Worm (Caenorhabditis elegans) whole organism, L4 larva: Measurements from ENCODE around the gene npr-7.

Source experiments
- aly-2 ChIP-seq: sonication (generic microtip); optimal IDR thresholded peaks from 2 replicates; lab custom pipeline; 2018; ENCODE audit warnings: missing biosample characterization, missing genetic modification characterization
- fos-1 ChIP-seq: fragments of 150-350 bp; optimal IDR thresholded peaks from 2 replicates; lab custom pipeline; 2014; ENCODE audit warnings: missing biosample characterization, missing genetic modification characterization
- lim-7 ChIP-seq: fragments of 200-800 bp; sonication (Bioruptor generic); IDR thresholded peaks from 2 replicates; pipeline ENCODE4 v1.3.6; 2022; ENCODE audit warnings: missing genetic modification characterization, missing compliant biosample characterization
- lin-13 ChIP-seq: fragments of 150-350 bp; optimal IDR thresholded peaks from 2 replicates; lab custom pipeline; 2014; ENCODE audit warnings: missing biosample characterization, missing genetic modification reagents, missing genetic modification characterization
- mdl-1 ChIP-seq, 2 experiments: fragments of 150-350 bp in 1 of 2; sonication (generic microtip) in 1 of 2; optimal IDR thresholded peaks; 2 replicates each; lab custom pipeline; 2014 to 2017; ENCODE audit warnings: missing biosample characterization in 2 of 2, missing genetic modification characterization in 2 of 2
- nhr-11 ChIP-seq: fragments of 150-350 bp; optimal IDR thresholded peaks from 2 replicates; lab custom pipeline; 2014; ENCODE audit warnings: missing biosample characterization, missing genetic modification characterization
- nhr-25 ChIP-seq: sonication (generic microtip); optimal IDR thresholded peaks from 2 replicates; lab custom pipeline; 2017; ENCODE audit warnings: missing genetic modification characterization, mild to moderate bottlenecking, missing compliant biosample characterization, antibody characterized with exemption, moderate library complexity, borderline replicate concordance; ENCODE audit not compliant: insufficient read depth
- nhr-76 ChIP-seq: fragments of 150-350 bp; optimal IDR thresholded peaks from 2 replicates; lab custom pipeline; 2014; ENCODE audit warnings: missing biosample characterization, missing genetic modification characterization
- pha-4 ChIP-seq, 2 experiments: fragments of 150-350 bp in 1 of 2; fragments of 200-800 bp in 1 of 2; sonication (Bioruptor generic) in 1 of 2; IDR thresholded peaks in 1 of 2; optimal IDR thresholded peaks in 1 of 2; 2 replicates each; pipeline versions ENCODE4 v1.3.6 to Lab custom; 2014 to 2022; ENCODE audit warnings: missing genetic modification characterization in 2 of 2, missing genetic modification reagents in 2 of 2, missing biosample characterization in 1 of 2, missing compliant biosample characterization in 1 of 2

DNA sequence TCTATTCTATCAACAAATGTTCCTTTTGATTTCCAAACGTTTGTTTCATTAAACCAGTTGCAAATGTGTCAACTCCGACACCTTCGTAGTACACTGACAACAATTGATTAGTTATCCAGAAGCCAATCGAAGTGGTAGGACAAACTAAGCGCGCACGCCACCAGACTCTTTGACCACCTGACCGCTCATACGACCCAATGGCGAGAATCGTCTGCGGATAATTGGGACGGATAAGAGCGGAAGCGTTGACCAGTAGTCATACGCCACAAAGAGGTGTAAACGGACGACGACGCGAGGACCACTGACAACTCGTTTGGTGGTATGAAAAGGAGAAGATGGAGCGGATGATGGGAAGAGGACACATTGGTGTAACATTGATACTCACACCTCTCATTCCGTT is 18.6 kb downstream of the npr-7 start:
- no peak for TF ChIP-seq pha-4 (GFP tag; IDR thresholded peaks at IDR 0.05; lab: Robert Waterston, UW)
- no peak for TF ChIP-seq pha-4 (tag; optimal IDR thresholded peaks at IDR 0.05; lab: Kevin White, UChicago)
- no peak for TF ChIP-seq aly-2 (tag; lab: Kevin White, UChicago)
- TF ChIP-seq nhr-25 (tag; lab: Kevin White, UChicago): no peak
- no peak for TF ChIP-seq lim-7 (GFP tag; lab: Robert Waterston, UW)
- TF ChIP-seq fos-1 (tag; lab: Kevin White, UChicago): no peak
- no peak for TF ChIP-seq nhr-76
- no peak for TF ChIP-seq mdl-1 (tag; optimal IDR thresholded peaks at IDR 0.05; lab: Kevin White, UChicago)
- no peak for TF ChIP-seq nhr-11 (tag; lab: Kevin White, UChicago)
- no peak for TF ChIP-seq lin-13 (GFP tag; lab: Kevin White, UChicago)
